Worm (Caenorhabditis elegans) whole organism, L4 larva: Measurements from ENCODE around the gene nlp-78.
A peak's percentile ranks its signal among the peaks of the same experiment; 100 is the strongest.

ENCODE experiments used
- F26F4.8 ChIP-seq: fragments of 200-800 bp; sonication (Bioruptor generic); conservative IDR thresholded peaks from 2 replicates; pipeline ENCODE4 v1.3.6; 2022; ENCODE audit warnings: missing genetic modification characterization, missing compliant biosample characterization
- F49E8.2 ChIP-seq: sonication (generic microtip); optimal IDR thresholded peaks from 2 replicates; lab custom pipeline; 2016; ENCODE audit warnings: missing compliant biosample characterization, mild to moderate bottlenecking, missing genetic modification characterization, borderline replicate concordance
- R02D3.7 ChIP-seq: fragments of 150-350 bp; sonication (generic microtip); optimal IDR thresholded peaks from 3 replicates; lab custom pipeline; 2014; ENCODE audit warnings: missing biosample characterization, missing genetic modification characterization
- T20F7.1 ChIP-seq: fragments of 200-800 bp; sonication (Bioruptor generic); optimal IDR thresholded peaks from 2 replicates; lab custom pipeline; 2018; ENCODE audit warnings: mild to moderate bottlenecking, missing genetic modification characterization, missing compliant biosample characterization
- Y75B8A.6 ChIP-seq: fragments of 200-800 bp; sonication (Bioruptor generic); IDR thresholded peaks from 2 replicates; pipeline ENCODE4 v1.3.6; 2022; ENCODE audit warnings: missing genetic modification reagents, missing genetic modification characterization, missing compliant biosample characterization
- ZK337.2 ChIP-seq: fragments of 200-800 bp; sonication (Bioruptor generic); IDR thresholded peaks from 2 replicates; pipeline ENCODE4 v1.3.6; 2022; ENCODE audit warnings: missing genetic modification reagents, missing genetic modification characterization, missing compliant biosample characterization
- aha-1 ChIP-seq: fragments of 150-350 bp; peaks from one replicate; lab custom pipeline; 2014; ENCODE audit warnings: missing biosample characterization, missing genetic modification characterization
- aly-2 ChIP-seq: sonication (generic microtip); optimal IDR thresholded peaks from 2 replicates; lab custom pipeline; 2018; ENCODE audit warnings: missing biosample characterization, missing genetic modification characterization
- ceh-32 ChIP-seq: sonication (generic microtip); optimal IDR thresholded peaks from 2 replicates; lab custom pipeline; 2016; ENCODE audit warnings: mild to moderate bottlenecking, missing genetic modification characterization, missing compliant biosample characterization; ENCODE audit not compliant: poor library complexity
- cey-2 ChIP-seq: sonication (generic microtip); optimal IDR thresholded peaks from 3 replicates; lab custom pipeline; 2017; ENCODE audit warnings: missing genetic modification characterization, mild to moderate bottlenecking, missing compliant biosample characterization, antibody characterized with exemption, borderline replicate concordance; ENCODE audit not compliant: insufficient read depth
- ctbp-1 ChIP-seq: fragments of 200-800 bp; sonication (Bioruptor generic); IDR thresholded peaks from 2 replicates; pipeline ENCODE4 v1.3.6; 2022; ENCODE audit warnings: missing genetic modification reagents, missing genetic modification characterization, missing compliant biosample characterization
- daf-12 ChIP-seq: fragments of 150-350 bp; optimal IDR thresholded peaks from 2 replicates; lab custom pipeline; 2014; ENCODE audit warnings: missing biosample characterization, missing genetic modification reagents, missing genetic modification characterization
- daf-19 ChIP-seq: fragments of 200-800 bp; sonication (Bioruptor generic); conservative IDR thresholded peaks from 2 replicates; pipeline ENCODE4 v1.3.6; 2022; ENCODE audit warnings: missing genetic modification characterization, missing compliant biosample characterization
- dmd-6 ChIP-seq: fragments of 200-800 bp; sonication (Bioruptor generic); IDR thresholded peaks from 2 replicates; pipeline ENCODE4 v1.3.6; 2022; ENCODE audit warnings: missing genetic modification reagents, missing genetic modification characterization, missing compliant biosample characterization
- duxl-1 ChIP-seq: sonication (generic microtip); optimal IDR thresholded peaks from 2 replicates; lab custom pipeline; 2016; ENCODE audit warnings: mild to moderate bottlenecking, missing genetic modification characterization, moderate library complexity, missing compliant biosample characterization; ENCODE audit not compliant: poor library complexity
- egl-27 ChIP-seq: sonication (generic microtip); optimal IDR thresholded peaks from 3 replicates; lab custom pipeline; 2017; ENCODE audit warnings: missing biosample characterization, missing genetic modification reagents, missing genetic modification characterization
- fkh-10 ChIP-seq: fragments of 150-350 bp; optimal IDR thresholded peaks from 2 replicates; lab custom pipeline; 2014; ENCODE audit warnings: missing biosample characterization, missing genetic modification reagents, missing genetic modification characterization
- fos-1 ChIP-seq: fragments of 150-350 bp; optimal IDR thresholded peaks from 2 replicates; lab custom pipeline; 2014; ENCODE audit warnings: missing biosample characterization, missing genetic modification characterization
- gei-8 ChIP-seq: fragments of 200-800 bp; sonication (Bioruptor generic); optimal IDR thresholded peaks from 2 replicates; lab custom pipeline; 2018; ENCODE audit warnings: mild to moderate bottlenecking, missing genetic modification characterization, missing compliant biosample characterization
- hif-1 ChIP-seq, 2 experiments: sonication (generic microtip); optimal IDR thresholded peaks; 2 replicates each; lab custom pipeline; 2016 to 2017; ENCODE audit warnings: missing compliant biosample characterization in 2 of 2, missing genetic modification characterization in 2 of 2, missing genetic modification reagents in 2 of 2, missing genotype in 2 of 2, mild to moderate bottlenecking in 1 of 2
- lim-7 ChIP-seq: fragments of 200-800 bp; sonication (Bioruptor generic); IDR thresholded peaks from 2 replicates; pipeline ENCODE4 v1.3.6; 2022; ENCODE audit warnings: missing genetic modification characterization, missing compliant biosample characterization
- lin-1 ChIP-seq: fragments of 200-800 bp; sonication (Bioruptor generic); IDR thresholded peaks from 2 replicates; pipeline ENCODE4 v1.3.6; 2022; ENCODE audit warnings: missing genetic modification reagents, missing genetic modification characterization, missing compliant biosample characterization
- lin-29 ChIP-seq: fragments of 200-800 bp; sonication (Bioruptor generic); IDR thresholded peaks from 2 replicates; pipeline ENCODE4 v1.3.6; 2022; ENCODE audit warnings: missing genetic modification reagents, missing genetic modification characterization, missing compliant biosample characterization
- lin-38 ChIP-seq: fragments of 200-800 bp; sonication (Bioruptor generic); IDR thresholded peaks from 2 replicates; pipeline ENCODE4 v1.3.6; 2022; ENCODE audit warnings: missing genetic modification reagents, missing genetic modification characterization, missing compliant biosample characterization
- lir-3 ChIP-seq: sonication (generic microtip); optimal IDR thresholded peaks from 2 replicates; lab custom pipeline; 2016; ENCODE audit warnings: mild to moderate bottlenecking, missing genetic modification characterization, missing compliant biosample characterization
- lsy-2 ChIP-seq, 2 experiments: fragments of 150-350 bp in 1 of 2; sonication (generic microtip) in 1 of 2; optimal IDR thresholded peaks; 2 replicates each; lab custom pipeline; 2014 to 2017; ENCODE audit warnings: missing biosample characterization in 2 of 2, missing genetic modification characterization in 2 of 2
- madf-5 ChIP-seq, 2 experiments: fragments of 200-800 bp; sonication (Bioruptor generic); IDR thresholded peaks; 2 replicates each; pipeline ENCODE4 v1.3.6; 2022; ENCODE audit warnings: missing compliant biosample characterization in 2 of 2, missing genetic modification characterization in 2 of 2
- madf-9 ChIP-seq: fragments of 200-800 bp; sonication (Bioruptor generic); conservative IDR thresholded peaks from 2 replicates; pipeline ENCODE4 v1.3.6; 2022; ENCODE audit warnings: missing genetic modification reagents, missing genetic modification characterization, missing compliant biosample characterization
- mdl-1 ChIP-seq, 2 experiments: fragments of 150-350 bp in 1 of 2; sonication (generic microtip) in 1 of 2; optimal IDR thresholded peaks; 2 replicates each; lab custom pipeline; 2014 to 2017; ENCODE audit warnings: missing biosample characterization in 2 of 2, missing genetic modification characterization in 2 of 2
- mdt-29 ChIP-seq: fragments of 200-800 bp; sonication (Bioruptor generic); IDR thresholded peaks from 2 replicates; pipeline ENCODE4 v1.3.6; 2022; ENCODE audit warnings: missing genetic modification reagents, missing genetic modification characterization, missing compliant biosample characterization
- mep-1 ChIP-seq: fragments of 150-350 bp; sonication (generic microtip); optimal IDR thresholded peaks from 3 replicates; lab custom pipeline; 2014; ENCODE audit warnings: missing biosample characterization, missing genetic modification characterization
- mes-2 ChIP-seq: sonication (generic microtip); optimal IDR thresholded peaks from 2 replicates; lab custom pipeline; 2016; ENCODE audit warnings: missing genotype, mild to moderate bottlenecking, missing genetic modification characterization, missing compliant biosample characterization; ENCODE audit not compliant: poor library complexity, severe bottlenecking
- nhr-10 ChIP-seq: fragments of 150-350 bp; optimal IDR thresholded peaks from 2 replicates; lab custom pipeline; 2014; ENCODE audit warnings: missing biosample characterization, missing genetic modification characterization
- nhr-11 ChIP-seq: fragments of 150-350 bp; optimal IDR thresholded peaks from 2 replicates; lab custom pipeline; 2014; ENCODE audit warnings: missing biosample characterization, missing genetic modification characterization
- nhr-111 ChIP-seq: fragments of 200-800 bp; sonication (Bioruptor generic); optimal IDR thresholded peaks from 2 replicates; lab custom pipeline; 2018; ENCODE audit warnings: mild to moderate bottlenecking, missing genetic modification characterization, missing compliant biosample characterization
- nhr-25 ChIP-seq: sonication (generic microtip); optimal IDR thresholded peaks from 2 replicates; lab custom pipeline; 2017; ENCODE audit warnings: missing genetic modification characterization, mild to moderate bottlenecking, missing compliant biosample characterization, antibody characterized with exemption, moderate library complexity, borderline replicate concordance; ENCODE audit not compliant: insufficient read depth
- nhr-28 ChIP-seq: fragments of 150-350 bp; optimal IDR thresholded peaks from 2 replicates; lab custom pipeline; 2014; ENCODE audit warnings: missing biosample characterization, missing genetic modification characterization
- nhr-41 ChIP-seq: fragments of 200-800 bp; sonication (Bioruptor generic); IDR thresholded peaks from 2 replicates; pipeline ENCODE4 v1.3.6; 2022; ENCODE audit warnings: missing genetic modification reagents, missing genetic modification characterization, missing compliant biosample characterization
- nhr-48 ChIP-seq: sonication (generic microtip); optimal IDR thresholded peaks from 2 replicates; lab custom pipeline; 2016; ENCODE audit warnings: mild to moderate bottlenecking, missing genetic modification characterization, missing compliant biosample characterization
- nhr-76 ChIP-seq: fragments of 150-350 bp; optimal IDR thresholded peaks from 2 replicates; lab custom pipeline; 2014; ENCODE audit warnings: missing biosample characterization, missing genetic modification characterization
- nhr-77 ChIP-seq: fragments of 150-350 bp; optimal IDR thresholded peaks from 2 replicates; lab custom pipeline; 2014; ENCODE audit warnings: missing biosample characterization, missing genetic modification characterization
- rbr-2 ChIP-seq: sonication (generic microtip); optimal IDR thresholded peaks from 2 replicates; lab custom pipeline; 2016; ENCODE audit warnings: missing genotype, missing genetic modification characterization, missing compliant biosample characterization
- skn-1 ChIP-seq: fragments of 150-350 bp; optimal IDR thresholded peaks from 2 replicates; lab custom pipeline; 2014; ENCODE audit warnings: missing biosample characterization, missing genetic modification characterization
- snpc-4 ChIP-seq: fragments of 150-350 bp; optimal IDR thresholded peaks from 2 replicates; lab custom pipeline; 2014; ENCODE audit warnings: missing biosample characterization, missing genetic modification characterization
- tra-1 ChIP-seq: fragments of 200-800 bp; sonication (Bioruptor generic); IDR thresholded peaks from 2 replicates; pipeline ENCODE4 v1.3.6; 2022; ENCODE audit warnings: missing genetic modification reagents, missing genetic modification characterization, missing compliant biosample characterization
- unc-62 ChIP-seq, 3 experiments: fragments of 150-350 bp in 1 of 3; sonication (generic microtip); optimal IDR thresholded peaks in 2 of 3; peaks in 1 of 3; 1 replicate in 1 of 3; 2 replicates in 2 of 3; lab custom pipeline; 2014 to 2017; ENCODE audit warnings: missing biosample characterization in 3 of 3, missing genetic modification characterization in 3 of 3, missing genetic modification reagents in 3 of 3, missing genotype in 1 of 3
- vab-7 ChIP-seq: fragments of 200-800 bp; sonication (Bioruptor generic); IDR thresholded peaks from 2 replicates; pipeline ENCODE4 v1.3.6; 2022; ENCODE audit warnings: missing genetic modification reagents, missing genetic modification characterization, missing compliant biosample characterization
- zag-1 ChIP-seq: fragments of 150-350 bp; optimal IDR thresholded peaks from 2 replicates; lab custom pipeline; 2014; ENCODE audit warnings: missing biosample characterization, missing genetic modification characterization
- zfp-2 ChIP-seq: sonication (generic microtip); optimal IDR thresholded peaks from 2 replicates; lab custom pipeline; 2016; ENCODE audit warnings: mild to moderate bottlenecking, missing genetic modification characterization, missing compliant biosample characterization
- zip-11 ChIP-seq: fragments of 200-800 bp; sonication (Bioruptor generic); IDR thresholded peaks from 2 replicates; pipeline ENCODE4 v1.3.6; 2022; ENCODE audit warnings: missing genetic modification characterization, missing compliant biosample characterization

Gene nlp-78

DNA sequence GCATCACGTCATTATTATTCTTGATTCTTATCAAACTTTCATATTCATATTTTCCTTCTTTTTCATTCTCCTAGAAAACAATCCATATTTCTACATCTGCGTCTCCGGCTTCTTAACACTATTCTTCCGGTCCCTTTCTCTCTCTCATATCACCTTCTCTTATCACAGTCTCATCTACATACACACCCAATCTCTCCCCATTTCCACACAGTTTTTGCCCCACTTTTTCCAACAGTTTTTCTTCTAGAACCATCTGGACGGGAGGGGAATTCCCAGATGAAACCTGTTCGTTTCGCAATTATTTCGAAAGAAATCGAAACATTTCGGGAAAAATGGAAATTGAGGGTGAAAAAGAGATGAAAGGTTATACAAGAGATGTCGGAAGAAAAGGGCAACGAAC, 7.8 kb upstream of the nlp-78 start (continued):
- TF ChIP-seq lim-7 (no peak), fos-1 (tag; lab: Kevin White, UChicago) (no peak), cey-2 (tag; lab: Kevin White, UChicago) (peak; percentile 65), lin-1 (no peak; the same call in 1 of the 2 replicates), fkh-10 (GFP tag; lab: Kevin White, UChicago) (no peak), mdt-29 (GFP tag; lab: Robert Waterston, UW) (peak; percentile 83), unc-62 (GFP tag; optimal IDR thresholded peaks at IDR 0.05 in 1 of 2; lab: Kevin White, UChicago) (peak in 1 of 2 experiments; percentile 45), unc-62 (tag; optimal IDR thresholded peaks at IDR 0.05; lab: Kevin White, UChicago) (no peak), vab-7 (no peak), ceh-32 (tag; lab: Kevin White, UChicago) (no peak), egl-27 (tag; lab: Kevin White, UChicago) (no peak), daf-19 (no peak), lin-38 (GFP tag; lab: Robert Waterston, UW) (peak; percentile 26; the same call in 1 of the 2 replicates), rbr-2 (peak; percentile 27), nhr-41 (GFP tag; lab: Robert Waterston, UW) (0 out of 2 replicates have a peak, but pooled peaks have one; percentile 6), duxl-1 (tag; lab: Kevin White, UChicago) (no peak), ZK337.2 (GFP tag; lab: Robert Waterston, UW) (no peak), Y75B8A.6 (GFP tag; lab: Robert Waterston, UW) (0 out of 2 replicates have a peak, but pooled peaks have one; percentile 13), tra-1 (peak; percentile 68; the same call in 1 of the 2 replicates), daf-12 (tag; lab: Kevin White, UChicago) (no peak), zag-1 (no peak), aly-2 (tag; lab: Kevin White, UChicago) (no peak), nhr-111 (GFP tag; lab: Kevin White, UChicago) (no peak), mdl-1 (tag; optimal IDR thresholded peaks at IDR 0.05; lab: Kevin White, UChicago) (peak; percentile 21 to 36), R02D3.7 (tag; lab: Kevin White, UChicago) (no peak), skn-1 (no peak), lsy-2 (tag; optimal IDR thresholded peaks at IDR 0.05; lab: Kevin White, UChicago) (peak; percentile 44 to 68), madf-5 (GFP tag; IDR thresholded peaks at IDR 0.05; lab: Robert Waterston, UW) (0 out of 4 replicates have a peak, but pooled peaks of 1 of the 2 experiments have one; percentile 26), hif-1 (tag; optimal IDR thresholded peaks at IDR 0.05; lab: Kevin White, UChicago) (peak in 1 of 2 experiments; percentile 11), ctbp-1 (GFP tag; lab: Robert Waterston, UW) (0 out of 2 replicates have a peak, but pooled peaks have one; percentile 19), mes-2 (tag; lab: Kevin White, UChicago) (peak; percentile 19), nhr-76 (peak; percentile 38), nhr-28 (tag; lab: Kevin White, UChicago) (peak; percentile 86), mep-1 (tag; lab: Kevin White, UChicago) (peak; percentile 40), F26F4.8 (no peak), T20F7.1 (peak; percentile 20), gei-8 (GFP tag; lab: Kevin White, UChicago) (no peak), lir-3 (no peak), zip-11 (GFP tag; lab: Robert Waterston, UW) (no peak), snpc-4 (tag; lab: Kevin White, UChicago) (no peak), aha-1 (tag; lab: Kevin White, UChicago) (no peak), F49E8.2 (tag; lab: Kevin White, UChicago) (no peak), nhr-11 (tag; lab: Kevin White, UChicago) (peak; percentile 33), nhr-77 (peak; percentile 68), nhr-25 (tag; lab: Kevin White, UChicago) (no peak), nhr-48 (peak; percentile 79), lin-29 (GFP tag; lab: Robert Waterston, UW) (peak; percentile 69), madf-9 (GFP tag; lab: Robert Waterston, UW) (no peak), zfp-2 (no peak), dmd-6 (GFP tag; lab: Robert Waterston, UW) (peak; percentile 82), nhr-10 (tag; lab: Kevin White, UChicago) (peak; percentile 42)
